Worm (Caenorhabditis elegans) whole organism, L4 larva: Measurements from ENCODE around the gene D1086.17.

Source experiments
- F37D6.2 ChIP-seq: sonication (generic microtip); optimal IDR thresholded peaks from 2 replicates; lab custom pipeline; 2016; ENCODE audit warnings: mild to moderate bottlenecking, missing genetic modification characterization, missing compliant biosample characterization
- F44E2.7 ChIP-seq: fragments of 200-800 bp; sonication (Bioruptor generic); IDR thresholded peaks from 2 replicates; pipeline ENCODE4 v2.1.2; 2022; ENCODE audit warnings: missing genetic modification characterization, missing compliant biosample characterization
- R02D3.7 ChIP-seq: fragments of 150-350 bp; sonication (generic microtip); optimal IDR thresholded peaks from 3 replicates; lab custom pipeline; 2014; ENCODE audit warnings: missing biosample characterization, missing genetic modification characterization
- T26A8.4 ChIP-seq: fragments of 200-800 bp; sonication (Bioruptor generic); IDR thresholded peaks from 2 replicates; pipeline ENCODE4 v1.3.6; 2022; ENCODE audit warnings: missing genetic modification characterization, missing compliant biosample characterization
- Y105C5A.15 ChIP-seq: fragments of 200-800 bp; sonication (Bioruptor generic); IDR thresholded peaks from 2 replicates; pipeline ENCODE4 v1.3.6; 2022; ENCODE audit warnings: missing genetic modification characterization, missing compliant biosample characterization
- Y48G9A.11 ChIP-seq: fragments of 200-800 bp; sonication (Bioruptor generic); IDR thresholded peaks from 2 replicates; pipeline ENCODE4 v1.3.6; 2022; ENCODE audit warnings: missing genetic modification reagents, missing genetic modification characterization, missing compliant biosample characterization
- Y75B8A.6 ChIP-seq: fragments of 200-800 bp; sonication (Bioruptor generic); IDR thresholded peaks from 2 replicates; pipeline ENCODE4 v1.3.6; 2022; ENCODE audit warnings: missing genetic modification reagents, missing genetic modification characterization, missing compliant biosample characterization
- aly-2 ChIP-seq: sonication (generic microtip); optimal IDR thresholded peaks from 2 replicates; lab custom pipeline; 2018; ENCODE audit warnings: missing biosample characterization, missing genetic modification characterization
- ama-1 ChIP-seq: fragments of 150-350 bp; optimal IDR thresholded peaks from 2 replicates; lab custom pipeline; 2014; ENCODE audit warnings: inconsistent platforms, mixed read lengths
- arid-1 ChIP-seq: fragments of 200-800 bp; sonication (Bioruptor generic); conservative IDR thresholded peaks from 2 replicates; pipeline ENCODE4 v1.3.6; 2022; ENCODE audit warnings: missing genetic modification reagents, missing genetic modification characterization, missing compliant biosample characterization
- ceh-20 ChIP-seq: fragments of 200-800 bp; sonication (Bioruptor generic); IDR thresholded peaks from 2 replicates; pipeline ENCODE4 v1.3.6; 2022; ENCODE audit warnings: missing genetic modification reagents, missing genetic modification characterization, missing compliant biosample characterization
- ceh-44 ChIP-seq: fragments of 200-800 bp; sonication (Bioruptor generic); IDR thresholded peaks from 2 replicates; pipeline ENCODE4 v1.3.6; 2022; ENCODE audit warnings: missing genetic modification reagents, missing genetic modification characterization, missing compliant biosample characterization
- ces-1 ChIP-seq: fragments of 150-350 bp; sonication (generic microtip); optimal IDR thresholded peaks from 4 replicates; lab custom pipeline; 2014; ENCODE audit warnings: missing biosample characterization, missing genetic modification reagents, missing genetic modification characterization
- ctbp-1 ChIP-seq: fragments of 200-800 bp; sonication (Bioruptor generic); IDR thresholded peaks from 2 replicates; pipeline ENCODE4 v1.3.6; 2022; ENCODE audit warnings: missing genetic modification reagents, missing genetic modification characterization, missing compliant biosample characterization
- daf-12 ChIP-seq: fragments of 150-350 bp; optimal IDR thresholded peaks from 2 replicates; lab custom pipeline; 2014; ENCODE audit warnings: missing biosample characterization, missing genetic modification reagents, missing genetic modification characterization
- dmd-6 ChIP-seq: fragments of 200-800 bp; sonication (Bioruptor generic); IDR thresholded peaks from 2 replicates; pipeline ENCODE4 v1.3.6; 2022; ENCODE audit warnings: missing genetic modification reagents, missing genetic modification characterization, missing compliant biosample characterization
- dmd-8 ChIP-seq: fragments of 200-800 bp; sonication (Bioruptor generic); IDR thresholded peaks from 2 replicates; pipeline ENCODE4 v1.3.6; 2022; ENCODE audit warnings: missing genetic modification characterization, missing compliant biosample characterization
- dmd-9 ChIP-seq: fragments of 200-800 bp; sonication (Bioruptor generic); IDR thresholded peaks from 2 replicates; pipeline ENCODE4 v1.3.6; 2022; ENCODE audit warnings: missing genetic modification reagents, missing genetic modification characterization, missing compliant biosample characterization
- duxl-1 ChIP-seq: sonication (generic microtip); optimal IDR thresholded peaks from 2 replicates; lab custom pipeline; 2016; ENCODE audit warnings: mild to moderate bottlenecking, missing genetic modification characterization, moderate library complexity, missing compliant biosample characterization; ENCODE audit not compliant: poor library complexity
- egl-27 ChIP-seq: sonication (generic microtip); optimal IDR thresholded peaks from 3 replicates; lab custom pipeline; 2017; ENCODE audit warnings: missing biosample characterization, missing genetic modification reagents, missing genetic modification characterization
- gei-8 ChIP-seq: fragments of 200-800 bp; sonication (Bioruptor generic); optimal IDR thresholded peaks from 2 replicates; lab custom pipeline; 2018; ENCODE audit warnings: mild to moderate bottlenecking, missing genetic modification characterization, missing compliant biosample characterization
- hlh-11 ChIP-seq: fragments of 200-800 bp; sonication (Bioruptor generic); optimal IDR thresholded peaks from 2 replicates; lab custom pipeline; 2018; ENCODE audit warnings: mild to moderate bottlenecking, missing genetic modification characterization, missing compliant biosample characterization
- hmg-1.1 ChIP-seq: fragments of 200-800 bp; sonication (Bioruptor generic); IDR thresholded peaks from 2 replicates; pipeline ENCODE4 v1.3.6; 2022; ENCODE audit warnings: missing genetic modification reagents, missing genetic modification characterization, missing compliant biosample characterization
- jun-1 ChIP-seq: fragments of 150-350 bp; optimal IDR thresholded peaks from 2 replicates; lab custom pipeline; 2014; ENCODE audit warnings: missing biosample characterization, missing genetic modification reagents, missing genetic modification characterization
- lim-7 ChIP-seq: fragments of 200-800 bp; sonication (Bioruptor generic); IDR thresholded peaks from 2 replicates; pipeline ENCODE4 v1.3.6; 2022; ENCODE audit warnings: missing genetic modification characterization, missing compliant biosample characterization
- lin-1 ChIP-seq: fragments of 200-800 bp; sonication (Bioruptor generic); IDR thresholded peaks from 2 replicates; pipeline ENCODE4 v1.3.6; 2022; ENCODE audit warnings: missing genetic modification reagents, missing genetic modification characterization, missing compliant biosample characterization
- lin-13 ChIP-seq: fragments of 150-350 bp; optimal IDR thresholded peaks from 2 replicates; lab custom pipeline; 2014; ENCODE audit warnings: missing biosample characterization, missing genetic modification reagents, missing genetic modification characterization
- lin-29 ChIP-seq: fragments of 200-800 bp; sonication (Bioruptor generic); IDR thresholded peaks from 2 replicates; pipeline ENCODE4 v1.3.6; 2022; ENCODE audit warnings: missing genetic modification reagents, missing genetic modification characterization, missing compliant biosample characterization
- lin-38 ChIP-seq: fragments of 200-800 bp; sonication (Bioruptor generic); IDR thresholded peaks from 2 replicates; pipeline ENCODE4 v1.3.6; 2022; ENCODE audit warnings: missing genetic modification reagents, missing genetic modification characterization, missing compliant biosample characterization
- madf-5 ChIP-seq, 2 experiments: fragments of 200-800 bp; sonication (Bioruptor generic); IDR thresholded peaks; 2 replicates each; pipeline ENCODE4 v1.3.6; 2022; ENCODE audit warnings: missing compliant biosample characterization in 2 of 2, missing genetic modification characterization in 2 of 2
- madf-9 ChIP-seq: fragments of 200-800 bp; sonication (Bioruptor generic); conservative IDR thresholded peaks from 2 replicates; pipeline ENCODE4 v1.3.6; 2022; ENCODE audit warnings: missing genetic modification reagents, missing genetic modification characterization, missing compliant biosample characterization
- mdt-29 ChIP-seq: fragments of 200-800 bp; sonication (Bioruptor generic); IDR thresholded peaks from 2 replicates; pipeline ENCODE4 v1.3.6; 2022; ENCODE audit warnings: missing genetic modification reagents, missing genetic modification characterization, missing compliant biosample characterization
- mep-1 ChIP-seq: fragments of 150-350 bp; sonication (generic microtip); optimal IDR thresholded peaks from 3 replicates; lab custom pipeline; 2014; ENCODE audit warnings: missing biosample characterization, missing genetic modification characterization
- mes-2 ChIP-seq: sonication (generic microtip); optimal IDR thresholded peaks from 2 replicates; lab custom pipeline; 2016; ENCODE audit warnings: missing genotype, mild to moderate bottlenecking, missing genetic modification characterization, missing compliant biosample characterization; ENCODE audit not compliant: poor library complexity, severe bottlenecking
- nhr-102 ChIP-seq: sonication (generic microtip); optimal IDR thresholded peaks from 2 replicates; lab custom pipeline; 2016; ENCODE audit warnings: mild to moderate bottlenecking, missing genetic modification characterization, moderate library complexity, missing compliant biosample characterization
- nhr-42 ChIP-seq: fragments of 200-800 bp; sonication (Bioruptor generic); IDR thresholded peaks from 2 replicates; pipeline ENCODE4 v1.3.6; 2022; ENCODE audit warnings: missing genetic modification characterization, missing compliant biosample characterization
- nhr-77 ChIP-seq: fragments of 150-350 bp; optimal IDR thresholded peaks from 2 replicates; lab custom pipeline; 2014; ENCODE audit warnings: missing biosample characterization, missing genetic modification characterization
- php-3 ChIP-seq: fragments of 200-800 bp; sonication (Bioruptor generic); IDR thresholded peaks from 2 replicates; pipeline ENCODE4 v1.3.6; 2022; ENCODE audit warnings: missing genetic modification reagents, missing genetic modification characterization, missing compliant biosample characterization
- rbr-2 ChIP-seq: sonication (generic microtip); optimal IDR thresholded peaks from 2 replicates; lab custom pipeline; 2016; ENCODE audit warnings: missing genotype, missing genetic modification characterization, missing compliant biosample characterization
- saeg-2 ChIP-seq: fragments of 200-800 bp; sonication (Bioruptor generic); IDR thresholded peaks from 2 replicates; pipeline ENCODE4 v1.3.6; 2022; ENCODE audit warnings: missing genetic modification reagents, missing genetic modification characterization, missing compliant biosample characterization
- set-16 ChIP-seq: fragments of 200-800 bp; sonication (Bioruptor generic); IDR thresholded peaks from 2 replicates; pipeline ENCODE4 v1.3.6; 2022; ENCODE audit warnings: missing genetic modification reagents, missing genetic modification characterization, missing compliant biosample characterization
- snpc-1.2 ChIP-seq: fragments of 200-800 bp; sonication (Bioruptor generic); IDR thresholded peaks from 2 replicates; pipeline ENCODE4 v1.3.6; 2022; ENCODE audit warnings: missing genetic modification reagents, missing genetic modification characterization, missing compliant biosample characterization
- zfp-2 ChIP-seq: sonication (generic microtip); optimal IDR thresholded peaks from 2 replicates; lab custom pipeline; 2016; ENCODE audit warnings: mild to moderate bottlenecking, missing genetic modification characterization, missing compliant biosample characterization
- zfp-3 ChIP-seq: fragments of 200-800 bp; sonication (Bioruptor generic); conservative IDR thresholded peaks from 2 replicates; pipeline ENCODE4 v1.3.6; 2022; ENCODE audit warnings: missing genetic modification reagents, missing genetic modification characterization, missing compliant biosample characterization
- ztf-11 ChIP-seq: fragments of 150-350 bp; optimal IDR thresholded peaks from 2 replicates; lab custom pipeline; 2014; ENCODE audit warnings: missing biosample characterization, missing genetic modification characterization

D1086.17 gene

DNA sequence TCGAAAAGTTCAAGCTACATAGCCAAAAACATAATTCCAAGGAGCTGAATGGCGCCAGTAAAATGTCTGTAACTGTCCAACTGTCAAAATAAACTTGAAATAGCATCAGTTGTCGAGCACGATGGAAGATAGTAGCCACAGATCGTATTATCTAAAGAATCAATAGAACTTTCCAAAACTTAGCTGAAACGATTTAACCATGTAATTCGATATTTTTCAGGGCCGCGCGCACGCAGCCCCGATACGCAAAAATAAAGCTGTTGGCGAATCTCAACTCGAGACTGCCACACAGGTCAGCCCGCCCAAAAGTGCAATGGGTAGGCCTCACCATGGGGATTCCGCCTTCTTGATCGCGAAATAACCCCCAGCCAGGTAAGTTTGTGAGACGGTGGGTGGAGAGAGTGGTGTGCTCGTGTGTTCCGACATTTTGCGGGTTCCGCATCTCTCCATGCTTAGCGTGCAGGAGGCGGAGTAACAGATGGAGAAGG lies 39.4 kb upstream of the D1086.17 start (continued):
- no peak for TF ChIP-seq lin-13 (GFP tag; lab: Kevin White, UChicago)
- peak; percentile 59 for TF ChIP-seq mes-2 (tag; lab: Kevin White, UChicago)
- TF ChIP-seq nhr-77 (tag; lab: Kevin White, UChicago), result peak; percentile 16

- TF ChIP-seq gei-8 (GFP tag; lab: Kevin White, UChicago) (no peak), madf-9 (GFP tag; lab: Robert Waterston, UW) (no peak), daf-12 (tag; lab: Kevin White, UChicago) (no peak), nhr-77 (tag; lab: Kevin White, UChicago) (no peak), aly-2 (no peak), egl-27 (tag; lab: Kevin White, UChicago) (no peak), Y75B8A.6 (GFP tag; lab: Robert Waterston, UW) (no peak), dmd-8 (no peak), R02D3.7 (no peak), ama-1 (no peak), zfp-2 (tag; lab: Kevin White, UChicago) (no peak), snpc-1.2 (GFP tag; lab: Robert Waterston, UW) (no peak), ztf-11 (no peak), F44E2.7 (GFP tag; lab: Robert Waterston, UW) (no peak), ceh-20 (GFP tag; lab: Robert Waterston, UW) (no peak), F37D6.2 (tag; lab: Kevin White, UChicago) (no peak), set-16 (GFP tag; lab: Robert Waterston, UW) (no peak), jun-1 (no peak), ces-1 (no peak)
Observed at ce11 chrV:14033649-14034048, 34.0 kb upstream of the D1086.17 start, which contains the start of gene ins-10. TSS of gene ins-10 (plus strand) at chrV:14033949.

- peak; percentile 57 for TF ChIP-seq mes-2 (tag; lab: Kevin White, UChicago)
- TF ChIP-seq Y105C5A.15 (GFP tag; lab: Robert Waterston, UW), result peak; percentile 67; the same call in 1 of the 2 replicates
- TF ChIP-seq ctbp-1 (GFP tag; lab: Robert Waterston, UW), result peak; percentile 90
- TF ChIP-seq lim-7, result 0 out of 2 replicates have a peak, but pooled peaks have one; percentile 51
- peak; percentile 95 for TF ChIP-seq hmg-1.1 (GFP tag; lab: Robert Waterston, UW)
- peak; percentile 89 for TF ChIP-seq ceh-44
- peak; percentile 32 for TF ChIP-seq F37D6.2 (tag; lab: Kevin White, UChicago)
- peak; percentile 51 for TF ChIP-seq mep-1
- TF ChIP-seq Y48G9A.11 (GFP tag; lab: Robert Waterston, UW), result peak; percentile 86
- peak; percentile 56 for TF ChIP-seq rbr-2 (tag; lab: Kevin White, UChicago)
- TF ChIP-seq php-3 (GFP tag; lab: Robert Waterston, UW), result peak; percentile 86
- TF ChIP-seq zfp-3 (GFP tag; lab: Robert Waterston, UW), result peak; percentile 90
- peak; percentile 83 for TF ChIP-seq mdt-29 (GFP tag; lab: Robert Waterston, UW)
- peak; percentile 99 for TF ChIP-seq lin-38 (GFP tag; lab: Robert Waterston, UW)
- TF ChIP-seq dmd-6 (GFP tag; lab: Robert Waterston, UW), result peak; percentile 89
- TF ChIP-seq arid-1 (GFP tag; lab: Robert Waterston, UW), result peak; percentile 84
- TF ChIP-seq T26A8.4 (GFP tag; lab: Robert Waterston, UW), result peak; percentile 96
- TF ChIP-seq lin-29 (GFP tag; lab: Robert Waterston, UW), result peak; percentile 86
- peak; percentile 92 for TF ChIP-seq saeg-2 (GFP tag; lab: Robert Waterston, UW)
- TF ChIP-seq Y75B8A.6 (GFP tag; lab: Robert Waterston, UW), result 0 out of 2 replicates have a peak, but pooled peaks have one; percentile 54
- peak; percentile 47 for TF ChIP-seq duxl-1 (tag; lab: Kevin White, UChicago)
- TF ChIP-seq dmd-9 (GFP tag; lab: Robert Waterston, UW), result peak; percentile 93
- TF ChIP-seq lin-1, result peak; percentile 68
- peak; percentile 45 for TF ChIP-seq nhr-102 (tag; lab: Kevin White, UChicago)
- TF ChIP-seq madf-5 (GFP tag; IDR thresholded peaks at IDR 0.05; lab: Robert Waterston, UW), result 0 out of 4 replicates have a peak, but pooled peaks of 1 of the 2 experiments have one; percentile 32
- peak; percentile 95 for TF ChIP-seq nhr-42
- TF ChIP-seq snpc-1.2 (GFP tag; lab: Robert Waterston, UW), result peak; percentile 90
- TF ChIP-seq hlh-11, result peak; percentile 54
- TF ChIP-seq madf-9 (GFP tag; lab: Robert Waterston, UW), result peak; percentile 87
Observed at ce11 chrV:14038328-14039084, 29.2 kb upstream of the D1086.17 start, which contains the start of gene vps-39. TSS of gene vps-39 (minus strand) at chrV:14038378.
